Fruit fly (Drosophila melanogaster) whole organism, embryonic: ENCODE data around the gene CG31287.

Experiments
- Ada2b ChIP-seq: fragments of 200-800 bp; sonication (Bioruptor generic); IDR thresholded peaks from 2 replicates; pipeline ENCODE4 v1.3.6; 2022; ENCODE audit warnings: missing biosample characterization, missing genetic modification characterization
- Antp ChIP-seq: fragments of 200-800 bp; sonication (Bioruptor generic); optimal IDR thresholded peaks from 3 replicates; lab custom pipeline; 2016; ENCODE audit warnings: missing biosample characterization, missing genetic modification characterization
- Awh ChIP-seq: fragments of 200-800 bp; sonication (Bioruptor generic); IDR thresholded peaks from 2 replicates; pipeline ENCODE4, ENCODE4 v1.3.6; 2022; ENCODE audit warnings: missing biosample characterization, missing genetic modification characterization
- C15 ChIP-seq: fragments of 200-800 bp; sonication (Bioruptor generic); IDR thresholded peaks from 3 replicates; pipeline ENCODE4 v1.3.6; 2022; ENCODE audit warnings: missing biosample characterization, missing genetic modification characterization
- CG11093 ChIP-seq: fragments of 200-800 bp; sonication (Bioruptor generic); IDR thresholded peaks from 3 replicates; pipeline ENCODE4 v1.3.6; 2022; ENCODE audit warnings: missing biosample characterization, missing genetic modification characterization
- CG14014 ChIP-seq: fragments of 200-800 bp; sonication (Bioruptor generic); IDR thresholded peaks from 2 replicates; pipeline ENCODE4 v1.3.6; 2022; ENCODE audit warnings: missing biosample characterization, missing genetic modification characterization
- CG14710 ChIP-seq: fragments of 200-800 bp; sonication (Bioruptor generic); optimal IDR thresholded peaks from 3 replicates; lab custom pipeline; 2019; ENCODE audit warnings: missing biosample characterization, mild to moderate bottlenecking, missing genetic modification characterization, moderate library complexity
- CG17385 ChIP-seq: fragments of 200-800 bp; sonication (Bioruptor generic); optimal IDR thresholded peaks from 3 replicates; lab custom pipeline; 2018; ENCODE audit warnings: missing biosample characterization, mild to moderate bottlenecking, missing genetic modification characterization
- CG18476 ChIP-seq: fragments of 200-800 bp; sonication (Bioruptor generic); optimal IDR thresholded peaks from 2 replicates; lab custom pipeline; 2016; ENCODE audit warnings: missing biosample characterization, mild to moderate bottlenecking, missing genetic modification characterization
- CG18599 ChIP-seq: fragments of 200-800 bp; sonication (Bioruptor generic); optimal IDR thresholded peaks from 3 replicates; lab custom pipeline; 2017; ENCODE audit warnings: missing biosample characterization, missing genetic modification characterization, mild to moderate bottlenecking, moderate library complexity, missing genetic modification reagents
- CG30431 ChIP-seq: fragments of 200-800 bp; sonication (Bioruptor generic); optimal IDR thresholded peaks from 2 replicates; lab custom pipeline; 2017; ENCODE audit warnings: missing biosample characterization, missing genetic modification characterization
- CG3281 ChIP-seq: fragments of 200-800 bp; sonication (Bioruptor generic); optimal IDR thresholded peaks from 3 replicates; lab custom pipeline; 2017; ENCODE audit warnings: missing biosample characterization, mild to moderate bottlenecking, missing genetic modification characterization
- CG3995 ChIP-seq: fragments of 200-800 bp; sonication (Bioruptor generic); optimal IDR thresholded peaks from 3 replicates; lab custom pipeline; 2016; ENCODE audit warnings: missing biosample characterization, missing genetic modification characterization
- CG4820 ChIP-seq: fragments of 200-800 bp; sonication (Bioruptor generic); optimal IDR thresholded peaks from 3 replicates; lab custom pipeline; 2016; ENCODE audit warnings: missing biosample characterization, missing genetic modification characterization
- CG6683 ChIP-seq: fragments of 200-800 bp; sonication (Bioruptor generic); optimal IDR thresholded peaks from 2 replicates; lab custom pipeline; 2017; ENCODE audit warnings: missing biosample characterization, mild to moderate bottlenecking, missing genetic modification characterization, missing genetic modification reagents
- CG6689 ChIP-seq: fragments of 200-800 bp; sonication (Bioruptor generic); IDR thresholded peaks from 2 replicates; pipeline ENCODE4 v1.3.6; 2022; ENCODE audit warnings: missing biosample characterization, missing genetic modification characterization
- CG9437 ChIP-seq: fragments of 200-800 bp; sonication (Bioruptor generic); optimal IDR thresholded peaks from 2 replicates; lab custom pipeline; 2018; ENCODE audit warnings: missing biosample characterization, mild to moderate bottlenecking, missing genetic modification characterization
- CG9609 ChIP-seq: fragments of 200-800 bp; sonication (Bioruptor generic); optimal IDR thresholded peaks from 3 replicates; lab custom pipeline; 2016; ENCODE audit warnings: missing biosample characterization, missing genetic modification characterization
- CG9876 ChIP-seq: fragments of 200-800 bp; sonication (Bioruptor generic); optimal IDR thresholded peaks from 2 replicates; lab custom pipeline; 2016; ENCODE audit warnings: missing biosample characterization, missing genetic modification characterization
- CoRest ChIP-seq: fragments of 200-800 bp; sonication (Bioruptor generic); optimal IDR thresholded peaks from 3 replicates; lab custom pipeline; 2018; ENCODE audit warnings: missing biosample characterization, mild to moderate bottlenecking, missing genetic modification characterization, moderate library complexity
- Doc3 ChIP-seq: fragments of 200-800 bp; sonication (Bioruptor generic); IDR thresholded peaks from 3 replicates; pipeline ENCODE4 v1.3.6; 2022; ENCODE audit warnings: missing biosample characterization, missing genetic modification characterization; ENCODE audit not compliant: partially characterized antibody
- Hand ChIP-seq: fragments of 200-800 bp; sonication (Bioruptor generic); optimal IDR thresholded peaks from 2 replicates; lab custom pipeline; 2017; ENCODE audit warnings: mild to moderate bottlenecking, missing biosample characterization, missing genetic modification reagents, missing genetic modification characterization
- Hr51 ChIP-seq, 2 experiments: fragments of 200-800 bp; sonication (Bioruptor generic); optimal IDR thresholded peaks; 2 replicates in 1 of 2; 3 replicates in 1 of 2; lab custom pipeline; 2016 to 2018; ENCODE audit warnings: missing biosample characterization in 2 of 2, missing genetic modification characterization in 2 of 2, mild to moderate bottlenecking in 1 of 2, moderate library complexity in 1 of 2
- Opbp ChIP-seq: fragments of 200-800 bp; sonication (Bioruptor generic); IDR thresholded peaks from 3 replicates; pipeline ENCODE4 v1.3.6; 2022; ENCODE audit warnings: missing biosample characterization, missing genetic modification characterization; ENCODE audit not compliant: partially characterized antibody
- PHDP ChIP-seq: fragments of 200-800 bp; sonication (Bioruptor generic); optimal IDR thresholded peaks from 3 replicates; lab custom pipeline; 2018; ENCODE audit warnings: missing biosample characterization, mild to moderate bottlenecking, missing genetic modification characterization, moderate library complexity
- Scr ChIP-seq: fragments of 200-800 bp; sonication (Bioruptor generic); IDR thresholded peaks from 2 replicates; pipeline ENCODE4 v1.3.6; 2022; ENCODE audit warnings: missing biosample characterization, missing genetic modification characterization; ENCODE audit not compliant: partially characterized antibody
- Xbp1 ChIP-seq: fragments of 200-800 bp; sonication (Bioruptor generic); optimal IDR thresholded peaks from 3 replicates; lab custom pipeline; 2016; ENCODE audit warnings: missing biosample characterization, mild to moderate bottlenecking, missing genetic modification characterization
- cad ChIP-seq: fragments of >200 bp; optimal IDR thresholded peaks from 2 replicates; lab custom pipeline; 2017; ENCODE audit warnings: missing biosample characterization, missing genetic modification characterization
- chif ChIP-seq, 2 experiments: fragments of 200-800 bp; sonication (Bioruptor generic); optimal IDR thresholded peaks; 3 replicates each; lab custom pipeline; 2016; ENCODE audit warnings: missing biosample characterization in 2 of 2, missing genetic modification characterization in 2 of 2
- dmrt99B ChIP-seq: fragments of 200-800 bp; sonication (Bioruptor generic); optimal IDR thresholded peaks from 2 replicates; lab custom pipeline; 2018; ENCODE audit warnings: missing biosample characterization, mild to moderate bottlenecking, missing genetic modification characterization, moderate library complexity
- ems ChIP-seq: fragments of 200-800 bp; sonication (Bioruptor generic); optimal IDR thresholded peaks from 3 replicates; lab custom pipeline; 2016; ENCODE audit warnings: missing biosample characterization, missing genetic modification characterization
- hkb ChIP-seq, 2 experiments: fragments of 200-800 bp in 1 of 2; fragments of >200 bp in 1 of 2; sonication (Bioruptor generic) in 1 of 2; IDR thresholded peaks in 1 of 2; optimal IDR thresholded peaks in 1 of 2; 2 replicates each; pipeline versions ENCODE4 v1.3.6 to Lab custom; 2017 to 2022; ENCODE audit warnings: missing biosample characterization in 1 of 2, missing genetic modification characterization in 1 of 2
- jumu ChIP-seq: fragments of 200-800 bp; sonication (Bioruptor generic); optimal IDR thresholded peaks from 3 replicates; lab custom pipeline; 2016; ENCODE audit warnings: missing biosample characterization, missing genetic modification characterization
- kah ChIP-seq: fragments of 200-800 bp; sonication (Bioruptor generic); optimal IDR thresholded peaks from 2 replicates; lab custom pipeline; 2018; ENCODE audit warnings: missing biosample characterization, mild to moderate bottlenecking, missing genetic modification characterization
- kni ChIP-seq: fragments of 200-800 bp; sonication (Bioruptor generic); optimal IDR thresholded peaks from 3 replicates; lab custom pipeline; 2017; ENCODE audit warnings: mild to moderate bottlenecking, missing biosample characterization, missing genetic modification reagents, missing genetic modification characterization
- lov ChIP-seq, 2 experiments: fragments of 200-800 bp in 1 of 2; fragments of >200 bp in 1 of 2; sonication (Bioruptor generic) in 1 of 2; IDR thresholded peaks in 1 of 2; optimal IDR thresholded peaks in 1 of 2; 2 replicates in 1 of 2; 3 replicates in 1 of 2; pipeline versions ENCODE4 v1.3.6 to Lab custom; 2017 to 2022; ENCODE audit warnings: missing biosample characterization in 1 of 2, missing genetic modification characterization in 1 of 2
- luna ChIP-seq: fragments of 200-800 bp; sonication (Bioruptor generic); optimal IDR thresholded peaks from 2 replicates; lab custom pipeline; 2016; ENCODE audit warnings: missing biosample characterization, missing genetic modification characterization
- odd ChIP-seq: fragments of 200-800 bp; sonication (Bioruptor generic); optimal IDR thresholded peaks from 2 replicates; lab custom pipeline; 2017; ENCODE audit warnings: missing biosample characterization, mild to moderate bottlenecking, missing genetic modification characterization
- pzg ChIP-seq: fragments of 200-800 bp; sonication (Bioruptor generic); optimal IDR thresholded peaks from 3 replicates; lab custom pipeline; 2018; ENCODE audit warnings: missing biosample characterization, mild to moderate bottlenecking, missing genetic modification characterization, moderate library complexity
- run ChIP-seq: fragments of 200-800 bp; sonication (Bioruptor generic); optimal IDR thresholded peaks from 3 replicates; lab custom pipeline; 2018; ENCODE audit warnings: missing biosample characterization, mild to moderate bottlenecking, missing genetic modification characterization
- salm ChIP-seq: fragments of 200-800 bp; sonication (Bioruptor generic); optimal IDR thresholded peaks from 2 replicates; lab custom pipeline; 2018; ENCODE audit warnings: missing biosample characterization, mild to moderate bottlenecking, missing genetic modification characterization
- sima ChIP-seq: fragments of 200-800 bp; sonication (Bioruptor generic); optimal IDR thresholded peaks from 2 replicates; lab custom pipeline; 2016; ENCODE audit warnings: missing biosample characterization, missing genetic modification characterization
- slbo ChIP-seq: fragments of 200-800 bp; sonication (Bioruptor generic); IDR thresholded peaks from 2 replicates; pipeline ENCODE4 v1.3.6; 2022; ENCODE audit warnings: missing biosample characterization, missing genetic modification characterization
- sr ChIP-seq: fragments of 200-800 bp; sonication (Bioruptor generic); IDR thresholded peaks from 3 replicates; pipeline ENCODE4 v1.3.6; 2022; ENCODE audit warnings: missing biosample characterization, missing genetic modification characterization
- ssp ChIP-seq: fragments of 200-800 bp; sonication (Bioruptor generic); IDR thresholded peaks from 2 replicates; pipeline ENCODE4 v1.3.6; 2022; ENCODE audit warnings: missing biosample characterization, missing genetic modification characterization
- tin ChIP-seq: fragments of 200-800 bp; sonication (Bioruptor generic); optimal IDR thresholded peaks from 3 replicates; lab custom pipeline; 2016; ENCODE audit warnings: missing biosample characterization, missing genetic modification characterization

The CG31287 gene

dm6 chr3R:16221359-16222299, 18.5 kb downstream of the CG31287 start (continued):
- TF ChIP-seq CG9609 (GFP tag; lab: Kevin White, UChicago) (peak; percentile 43), ssp (GFP tag; lab: Robert Waterston, UW) (peak; percentile 37; the same call in 1 of the 2 replicates), salm (peak; percentile 77), CG6689 (GFP tag; lab: Robert Waterston, UW) (peak; percentile 85), C15 (GFP tag; lab: Robert Waterston, UW) (0 out of 3 replicates have a peak, but pooled peaks have one; percentile 50), CG17385 (GFP tag; lab: Kevin White, UChicago) (peak; percentile 91), dmrt99B (peak; percentile 93), kni (no peak), CG30431 (GFP tag; lab: Kevin White, UChicago) (peak; percentile 90), CG18599 (GFP tag; lab: Kevin White, UChicago) (peak; percentile 87), cad (GFP tag; lab: Kevin White, UChicago) (no peak), odd (GFP tag; lab: Kevin White, UChicago) (peak; percentile 97), Antp (GFP tag; lab: Kevin White, UChicago) (no peak), CG18476 (peak; percentile 63), Awh (GFP tag; lab: Robert Waterston, UW) (peak; percentile 60; the same call in 1 of the 2 replicates), chif (GFP tag; optimal IDR thresholded peaks at IDR 0.05; lab: Kevin White, UChicago) (peak; percentile 29 to 38), CG3281 (GFP tag; lab: Kevin White, UChicago) (peak; percentile 93), PHDP (tag; lab: Kevin White, UChicago) (peak; percentile 89), Hand (GFP tag; lab: Kevin White, UChicago) (peak; percentile 81), CG6683 (peak; percentile 81), Xbp1 (GFP tag; lab: Kevin White, UChicago) (peak; percentile 88), slbo (GFP tag; lab: Robert Waterston, UW) (peak; percentile 88), hkb (optimal IDR thresholded peaks at IDR 0.05; lab: Kevin White, UChicago) (no peak), hkb (GFP tag; IDR thresholded peaks at IDR 0.05; lab: Robert Waterston, UW) (no peak), Opbp (GFP tag; lab: Robert Waterston, UW) (no peak), CoRest (peak; percentile 98), tin (GFP tag; lab: Kevin White, UChicago) (peak; percentile 91), luna (GFP tag; lab: Kevin White, UChicago) (no peak), run (tag; lab: Kevin White, UChicago) (peak; percentile 77), jumu (GFP tag; lab: Kevin White, UChicago) (no peak), CG11093 (GFP tag; lab: Robert Waterston, UW) (peak; percentile 72; the same call in 2 of the 3 replicates), Scr (GFP tag; lab: Robert Waterston, UW) (no peak), CG9437 (GFP tag; lab: Kevin White, UChicago) (peak; percentile 97), Ada2b (GFP tag; lab: Robert Waterston, UW) (0 out of 2 replicates have a peak, but pooled peaks have one; percentile 6), Hr51 (GFP tag; optimal IDR thresholded peaks at IDR 0.05; lab: Kevin White, UChicago) (peak; percentile 7 to 96), lov (optimal IDR thresholded peaks at IDR 0.05; lab: Kevin White, UChicago) (no peak), lov (GFP tag; IDR thresholded peaks at IDR 0.05; lab: Robert Waterston, UW) (peak; percentile 78; the same call in 2 of the 3 replicates), CG4820 (peak; percentile 80), ems (GFP tag; lab: Kevin White, UChicago) (peak; percentile 61), sr (peak; percentile 15; the same call in 2 of the 3 replicates), sima (GFP tag; lab: Kevin White, UChicago) (peak; percentile 44), CG9876 (GFP tag; lab: Kevin White, UChicago) (peak; percentile 32), kah (peak; percentile 69), CG3995 (GFP tag; lab: Kevin White, UChicago) (no peak), pzg (GFP tag; lab: Kevin White, UChicago) (no peak), CG14710 (tag; lab: Kevin White, UChicago) (peak; percentile 96), CG14014 (GFP tag; lab: Robert Waterston, UW) (peak; percentile 38; the same call in 1 of the 2 replicates), Doc3 (GFP tag; lab: Robert Waterston, UW) (no peak)
